Fruit fly (Drosophila melanogaster) whole organism, embryonic: ENCODE results near the gene CG14915.

Experiments
- Abd-B ChIP-seq: fragments of 200-800 bp; sonication (Bioruptor generic); optimal IDR thresholded peaks from 2 replicates; lab custom pipeline; 2018; ENCODE audit warnings: missing biosample characterization, mild to moderate bottlenecking, missing genetic modification characterization, moderate library complexity
- Bdp1 ChIP-seq: fragments of 200-800 bp; sonication (Bioruptor generic); optimal IDR thresholded peaks from 3 replicates; lab custom pipeline; 2016; ENCODE audit warnings: missing biosample characterization, missing genetic modification characterization
- Bteb2 ChIP-seq: fragments of 200-800 bp; sonication (Bioruptor generic); optimal IDR thresholded peaks from 2 replicates; lab custom pipeline; 2016; ENCODE audit warnings: missing biosample characterization, missing genetic modification characterization
- CG10147 ChIP-seq: fragments of 200-800 bp; sonication (Bioruptor generic); optimal IDR thresholded peaks from 2 replicates; lab custom pipeline; 2019; ENCODE audit warnings: missing biosample characterization, mild to moderate bottlenecking, missing genetic modification characterization, moderate library complexity
- CG10543 ChIP-seq: fragments of 200-800 bp; sonication (Bioruptor generic); optimal IDR thresholded peaks from 3 replicates; lab custom pipeline; 2017; ENCODE audit warnings: missing biosample characterization, mild to moderate bottlenecking, missing genetic modification characterization, moderate library complexity
- CG11093 ChIP-seq: fragments of 200-800 bp; sonication (Bioruptor generic); IDR thresholded peaks from 3 replicates; pipeline ENCODE4 v1.3.6; 2022; ENCODE audit warnings: missing biosample characterization, missing genetic modification characterization
- CG11723 ChIP-seq: fragments of 200-800 bp; sonication (Bioruptor generic); optimal IDR thresholded peaks from 2 replicates; lab custom pipeline; 2017; ENCODE audit warnings: missing biosample characterization, mild to moderate bottlenecking, missing genetic modification characterization
- CG12104 ChIP-seq: fragments of 200-800 bp; sonication (Bioruptor generic); optimal IDR thresholded peaks from 3 replicates; lab custom pipeline; 2016; ENCODE audit warnings: missing biosample characterization, missing genetic modification characterization
- CG12236 ChIP-seq: fragments of 200-800 bp; sonication (Bioruptor generic); optimal IDR thresholded peaks from 2 replicates; lab custom pipeline; 2016; ENCODE audit warnings: missing biosample characterization, missing genetic modification characterization
- CG13123 ChIP-seq: fragments of 200-800 bp; sonication (Bioruptor generic); optimal IDR thresholded peaks from 2 replicates; lab custom pipeline; 2016; ENCODE audit warnings: missing biosample characterization, missing genetic modification characterization
- CG14860 ChIP-seq: fragments of 200-800 bp; sonication (Bioruptor generic); IDR thresholded peaks from 3 replicates; pipeline ENCODE4 v1.3.6; 2022; ENCODE audit warnings: missing biosample characterization, missing genetic modification characterization; ENCODE audit not compliant: partially characterized antibody
- CG14965 ChIP-seq: fragments of 200-800 bp; sonication (Bioruptor generic); optimal IDR thresholded peaks from 2 replicates; lab custom pipeline; 2016; ENCODE audit warnings: missing biosample characterization, missing genetic modification characterization, borderline replicate concordance
- CG1603 ChIP-seq: fragments of 200-800 bp; sonication (Bioruptor generic); optimal IDR thresholded peaks from 2 replicates; lab custom pipeline; 2019; ENCODE audit warnings: missing biosample characterization, mild to moderate bottlenecking, missing genetic modification characterization, moderate library complexity
- CG1647 ChIP-seq: fragments of 200-800 bp; sonication (Bioruptor generic); optimal IDR thresholded peaks from 3 replicates; lab custom pipeline; 2016; ENCODE audit warnings: missing biosample characterization, missing genetic modification characterization
- CG18262 ChIP-seq: fragments of 200-800 bp; optimal IDR thresholded peaks from 3 replicates; lab custom pipeline; 2019; ENCODE audit warnings: missing biosample characterization, mild to moderate bottlenecking, missing genetic modification characterization, moderate library complexity
- CG18476 ChIP-seq: fragments of 200-800 bp; sonication (Bioruptor generic); optimal IDR thresholded peaks from 2 replicates; lab custom pipeline; 2016; ENCODE audit warnings: missing biosample characterization, mild to moderate bottlenecking, missing genetic modification characterization
- CG34224 ChIP-seq: fragments of 200-800 bp; sonication (Bioruptor generic); IDR thresholded peaks from 3 replicates; pipeline ENCODE4 v1.3.6; 2022; ENCODE audit warnings: missing biosample characterization, missing genetic modification characterization; ENCODE audit not compliant: partially characterized antibody
- CG5245 ChIP-seq: fragments of 200-800 bp; sonication (Bioruptor generic); optimal IDR thresholded peaks from 3 replicates; lab custom pipeline; 2016; ENCODE audit warnings: missing biosample characterization, missing genetic modification characterization
- CG5953 ChIP-seq: fragments of 200-800 bp; sonication (Bioruptor generic); IDR thresholded peaks from 2 replicates; pipeline ENCODE4 v1.3.6; 2022; ENCODE audit warnings: missing biosample characterization, missing genetic modification characterization
- CG6175 ChIP-seq: fragments of 200-800 bp; sonication (Bioruptor generic); IDR thresholded peaks from 3 replicates; pipeline ENCODE4 v1.3.6; 2022; ENCODE audit warnings: missing biosample characterization, missing genetic modification characterization
- CG6254 ChIP-seq: fragments of 200-800 bp; sonication (Bioruptor generic); optimal IDR thresholded peaks from 3 replicates; lab custom pipeline; 2017; ENCODE audit warnings: mild to moderate bottlenecking, missing biosample characterization, missing genetic modification reagents, missing genetic modification characterization
- CG7271 ChIP-seq: fragments of 200-800 bp; sonication (Bioruptor generic); optimal IDR thresholded peaks from 2 replicates; lab custom pipeline; 2018; ENCODE audit warnings: missing biosample characterization, mild to moderate bottlenecking, missing genetic modification characterization, moderate library complexity
- CG8359 ChIP-seq: fragments of 200-800 bp; sonication (Bioruptor generic); optimal IDR thresholded peaks from 2 replicates; lab custom pipeline; 2017; ENCODE audit warnings: missing biosample characterization, mild to moderate bottlenecking, missing genetic modification characterization, borderline replicate concordance
- CkIIα-i1 ChIP-seq: fragments of 200-800 bp; sonication (Bioruptor generic); IDR thresholded peaks from 2 replicates; pipeline ENCODE4 v1.3.6; 2022; ENCODE audit warnings: missing biosample characterization, missing genetic modification characterization
- Dfd ChIP-seq, 2 experiments: fragments of >200 bp; optimal IDR thresholded peaks; 2 replicates each; lab custom pipeline; 2017; ENCODE audit warnings: missing biosample characterization in 2 of 2, missing genetic modification characterization in 2 of 2
- Doc2 ChIP-seq: fragments of 200-800 bp; sonication (Bioruptor generic); IDR thresholded peaks from 2 replicates; pipeline ENCODE4 v1.3.6; 2022; ENCODE audit warnings: missing biosample characterization, missing genetic modification characterization
- Dp ChIP-seq: fragments of 200-800 bp; sonication (Bioruptor generic); optimal IDR thresholded peaks from 2 replicates; lab custom pipeline; 2018; ENCODE audit warnings: missing biosample characterization, mild to moderate bottlenecking, missing genetic modification characterization, moderate library complexity
- Fer1 ChIP-seq: fragments of 200-800 bp; sonication (Bioruptor generic); optimal IDR thresholded peaks from 2 replicates; lab custom pipeline; 2017; ENCODE audit warnings: missing biosample characterization, mild to moderate bottlenecking, missing genetic modification characterization
- HHEX ChIP-seq: fragments of 200-800 bp; sonication (Bioruptor generic); optimal IDR thresholded peaks from 3 replicates; lab custom pipeline; 2017; ENCODE audit warnings: missing biosample characterization, mild to moderate bottlenecking, missing genetic modification characterization, missing genetic modification reagents
- Hr39 ChIP-seq: fragments of >200 bp; optimal IDR thresholded peaks from 2 replicates; lab custom pipeline; 2017
- MBD-R2 ChIP-seq: fragments of 200-800 bp; sonication (Bioruptor generic); IDR thresholded peaks from 2 replicates; pipeline ENCODE4 v1.3.6; 2022; ENCODE audit warnings: missing biosample characterization, missing genetic modification characterization
- Usf ChIP-seq: fragments of 200-800 bp; sonication (Bioruptor generic); optimal IDR thresholded peaks from 2 replicates; lab custom pipeline; 2017; ENCODE audit warnings: missing genotype, missing biosample characterization, missing genetic modification characterization
- YL-1 ChIP-seq: fragments of 200-800 bp; sonication (Bioruptor generic); optimal IDR thresholded peaks from 3 replicates; lab custom pipeline; 2017; ENCODE audit warnings: missing biosample characterization, mild to moderate bottlenecking, missing genetic modification characterization
- ara ChIP-seq: fragments of 200-800 bp; sonication (Bioruptor generic); IDR thresholded peaks from 2 replicates; pipeline ENCODE4 v1.3.6; 2022; ENCODE audit warnings: missing biosample characterization, missing genetic modification characterization
- bigmax ChIP-seq: fragments of 200-800 bp; sonication (Bioruptor generic); optimal IDR thresholded peaks from 2 replicates; lab custom pipeline; 2018; ENCODE audit warnings: missing biosample characterization, mild to moderate bottlenecking, missing genetic modification characterization
- crol ChIP-seq: fragments of 200-800 bp; sonication (Bioruptor generic); IDR thresholded peaks from 2 replicates; pipeline ENCODE4 v1.3.6; 2022; ENCODE audit warnings: missing biosample characterization, missing genetic modification characterization
- dysf ChIP-seq: fragments of 200-800 bp; sonication (Bioruptor generic); IDR thresholded peaks from 3 replicates; pipeline ENCODE4 v1.3.6; 2022; ENCODE audit warnings: missing biosample characterization, missing genetic modification characterization
- gro ChIP-seq: fragments of 200-800 bp; sonication (Bioruptor generic); optimal IDR thresholded peaks from 2 replicates; lab custom pipeline; 2016; ENCODE audit warnings: missing biosample characterization, missing genetic modification characterization
- kay ChIP-seq: fragments of 200-800 bp; sonication (Bioruptor generic); optimal IDR thresholded peaks from 2 replicates; lab custom pipeline; 2016; ENCODE audit warnings: missing biosample characterization, missing genetic modification characterization
- nmo ChIP-seq: fragments of 200-800 bp; sonication (Bioruptor generic); optimal IDR thresholded peaks from 2 replicates; lab custom pipeline; 2018; ENCODE audit warnings: missing biosample characterization, mild to moderate bottlenecking, missing genetic modification characterization, moderate library complexity
- p53 ChIP-seq: fragments of 200-800 bp; sonication (Bioruptor generic); optimal IDR thresholded peaks from 2 replicates; lab custom pipeline; 2016; ENCODE audit warnings: missing biosample characterization, missing genetic modification characterization
- pb ChIP-seq: fragments of 200-800 bp; sonication (Bioruptor generic); optimal IDR thresholded peaks from 3 replicates; lab custom pipeline; 2016; ENCODE audit warnings: missing biosample characterization, missing genetic modification characterization
- pnt ChIP-seq: fragments of 200-800 bp; sonication (Bioruptor generic); optimal IDR thresholded peaks from 3 replicates; lab custom pipeline; 2016; ENCODE audit warnings: missing biosample characterization, missing genetic modification characterization
- rib ChIP-seq: fragments of 200-800 bp; sonication (Bioruptor generic); IDR thresholded peaks from 2 replicates; pipeline ENCODE4 v1.3.6; 2022; ENCODE audit warnings: missing biosample characterization, missing genetic modification characterization
- sc ChIP-seq, 3 experiments: fragments of >200 bp in 2 of 3; fragments of 200-800 bp in 1 of 3; sonication (Bioruptor generic) in 1 of 3; optimal IDR thresholded peaks; 2 replicates in 2 of 3; 3 replicates in 1 of 3; lab custom pipeline; 2017; ENCODE audit warnings: mild to moderate bottlenecking in 1 of 3, missing biosample characterization in 1 of 3, missing genetic modification characterization in 1 of 3, missing genetic modification reagents in 1 of 3
- stc ChIP-seq: fragments of 200-800 bp; sonication (Bioruptor generic); IDR thresholded peaks from 2 replicates; pipeline ENCODE4 v1.3.6; 2022; ENCODE audit warnings: missing biosample characterization, missing genetic modification characterization
- tx ChIP-seq: fragments of 200-800 bp; sonication (Bioruptor generic); optimal IDR thresholded peaks from 2 replicates; lab custom pipeline; 2016; ENCODE audit warnings: missing biosample characterization, missing genetic modification characterization
- z ChIP-seq: fragments of 200-800 bp; sonication (Bioruptor generic); IDR thresholded peaks from 3 replicates; pipeline ENCODE4 v1.3.6; 2022; ENCODE audit warnings: missing biosample characterization, missing genetic modification characterization
- zen ChIP-seq: fragments of 200-800 bp; sonication (Bioruptor generic); optimal IDR thresholded peaks from 3 replicates; lab custom pipeline; 2018; ENCODE audit warnings: missing biosample characterization, mild to moderate bottlenecking, missing genetic modification characterization, moderate library complexity

The CG14915 gene

DNA sequence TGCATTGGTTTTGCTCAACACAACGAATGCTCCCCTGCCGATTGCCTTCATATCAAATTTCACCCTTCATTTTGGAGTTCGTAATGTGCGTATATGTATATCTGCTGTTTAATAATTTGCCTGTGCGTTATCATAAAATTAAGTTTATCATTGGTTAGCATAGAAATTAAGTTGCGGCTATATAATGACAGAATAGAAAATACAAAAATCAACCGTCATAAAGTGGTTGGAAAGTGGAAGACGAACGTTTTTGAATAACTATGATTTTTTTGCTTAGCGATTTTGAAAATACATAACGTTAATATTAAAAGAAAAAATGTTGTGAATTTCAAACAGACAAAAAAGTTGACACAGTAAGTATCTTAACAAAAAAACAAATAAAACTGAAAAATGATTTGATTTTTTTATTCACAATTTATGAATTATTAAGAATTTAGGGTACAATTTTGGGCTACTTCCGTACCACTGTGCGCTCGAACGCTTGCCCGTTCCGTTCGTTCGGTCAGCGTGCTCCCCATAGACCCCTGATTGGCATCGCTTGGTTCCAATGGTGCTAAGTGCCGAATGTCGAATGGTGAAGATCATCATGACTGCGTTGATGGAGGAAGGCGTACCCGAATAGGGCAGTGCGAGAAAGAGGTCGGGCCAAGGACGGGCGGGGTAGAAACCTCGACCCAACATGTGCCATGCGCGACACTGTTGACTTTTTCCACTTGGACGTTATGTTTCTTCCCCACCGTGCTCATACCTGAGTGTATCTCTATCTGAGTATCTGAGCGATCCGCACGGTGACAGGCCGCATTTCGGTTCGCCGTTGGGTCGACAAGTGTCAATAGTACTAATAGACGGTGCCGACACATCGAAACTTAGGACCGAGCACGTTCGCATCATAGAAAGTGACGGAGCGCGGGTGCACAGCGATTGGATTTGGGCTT is 33.0 kb upstream of the CG14915 start (continued):
- peak; percentile 29 for TF ChIP-seq CG6254 (GFP tag; lab: Kevin White, UChicago)
- peak; percentile 88 for TF ChIP-seq crol (GFP tag; lab: Robert Waterston, UW)
- no peak for TF ChIP-seq CG8359 (GFP tag; lab: Kevin White, UChicago)
- TF ChIP-seq CG11723 = peak; percentile 50
- TF ChIP-seq dysf = peak; percentile 64
- peak; percentile 49 for TF ChIP-seq nmo (GFP tag; lab: Kevin White, UChicago)
- peak; percentile 36 for TF ChIP-seq stc (GFP tag; lab: Robert Waterston, UW)
- peak; percentile 2 for TF ChIP-seq CG12236
- peak; percentile 15 for TF ChIP-seq CG10147 (GFP tag; lab: Kevin White, UChicago)
- TF ChIP-seq CG1603 (tag; lab: Kevin White, UChicago) = no peak
- TF ChIP-seq CG1647 (GFP tag; lab: Kevin White, UChicago) = no peak
- TF ChIP-seq z (GFP tag; lab: Robert Waterston, UW) = peak; percentile 67; the same call in 2 of the 3 replicates
- no peak for TF ChIP-seq YL-1 (GFP tag; lab: Kevin White, UChicago)
- TF ChIP-seq CG34224 (GFP tag; lab: Robert Waterston, UW) = no peak
- TF ChIP-seq CG13123 (GFP tag; lab: Kevin White, UChicago) = peak; percentile 38
- TF ChIP-seq CG14860 (GFP tag; lab: Robert Waterston, UW) = no peak
- no peak for TF ChIP-seq Dp (GFP tag; lab: Kevin White, UChicago)
- TF ChIP-seq pnt (GFP tag; lab: Kevin White, UChicago) = peak; percentile 24
- peak; percentile 47 for TF ChIP-seq CG10543
- no peak for TF ChIP-seq HHEX (GFP tag; lab: Kevin White, UChicago)
- TF ChIP-seq ara (GFP tag; lab: Robert Waterston, UW) = no peak
- peak; percentile 33 for TF ChIP-seq Fer1 (GFP tag; lab: Kevin White, UChicago)
- TF ChIP-seq CG5953 (GFP tag; lab: Robert Waterston, UW) = no peak
- no peak for TF ChIP-seq kay (GFP tag; lab: Kevin White, UChicago)
- peak; percentile 24 for TF ChIP-seq Usf (GFP tag; lab: Kevin White, UChicago)
- TF ChIP-seq CG6175 = no peak
- TF ChIP-seq Doc2 (GFP tag; lab: Robert Waterston, UW) = no peak
- TF ChIP-seq CG18476 = no peak
- peak; percentile 23 for TF ChIP-seq CG12104 (GFP tag; lab: Kevin White, UChicago)
- no peak for TF ChIP-seq CG11093 (GFP tag; lab: Robert Waterston, UW)
- no peak for TF ChIP-seq bigmax (GFP tag; lab: Kevin White, UChicago)
- peak; percentile 13 for TF ChIP-seq CG5245
- no peak for TF ChIP-seq CG14965 (GFP tag; lab: Kevin White, UChicago)
- TF ChIP-seq sc (optimal IDR thresholded peaks at IDR 0.05; lab: Kevin White, UChicago) = no peak
- peak; percentile 51 for TF ChIP-seq sc (GFP tag; optimal IDR thresholded peaks at IDR 0.05; lab: Kevin White, UChicago)
- TF ChIP-seq CG18262 = peak; percentile 78
- no peak for TF ChIP-seq pb
- peak; percentile 53 for TF ChIP-seq Bteb2 (GFP tag; lab: Kevin White, UChicago)
- TF ChIP-seq gro (GFP tag; lab: Kevin White, UChicago) = no peak
- TF ChIP-seq Hr39 = no peak
- peak; percentile 16 for TF ChIP-seq tx
- TF ChIP-seq MBD-R2 (GFP tag; lab: Robert Waterston, UW) = no peak
- no peak for TF ChIP-seq CG7271 (tag; lab: Kevin White, UChicago)
- TF ChIP-seq p53 (GFP tag; lab: Kevin White, UChicago) = no peak
- TF ChIP-seq rib (GFP tag; lab: Robert Waterston, UW) = peak; percentile 33; the same call in 1 of the 2 replicates
- TF ChIP-seq Dfd (GFP tag; optimal IDR thresholded peaks at IDR 0.05; lab: Kevin White, UChicago) = no peak
- no peak for TF ChIP-seq Bdp1 (GFP tag; lab: Kevin White, UChicago)
- TF ChIP-seq CkIIα-i1 (GFP tag; lab: Robert Waterston, UW) = no peak
- no peak for TF ChIP-seq Abd-B
- TF ChIP-seq zen = no peak
